Worm (Caenorhabditis elegans) whole organism, L4 larva: Measurements from ENCODE around the gene C10A4.3.

ENCODE experiments used
- ces-1 ChIP-seq: fragments of 150-350 bp; sonication (generic microtip); optimal IDR thresholded peaks from 4 replicates; lab custom pipeline; 2014; ENCODE audit warnings: missing biosample characterization, missing genetic modification reagents, missing genetic modification characterization
- hmg-1.1 ChIP-seq: fragments of 200-800 bp; sonication (Bioruptor generic); IDR thresholded peaks from 2 replicates; pipeline ENCODE4 v1.3.6; 2022; ENCODE audit warnings: missing genetic modification reagents, missing genetic modification characterization, missing compliant biosample characterization
- lsy-2 ChIP-seq, 2 experiments: fragments of 150-350 bp in 1 of 2; sonication (generic microtip) in 1 of 2; optimal IDR thresholded peaks; 2 replicates each; lab custom pipeline; 2014 to 2017; ENCODE audit warnings: missing biosample characterization in 2 of 2, missing genetic modification characterization in 2 of 2
- mxl-3 ChIP-seq: fragments of 200-800 bp; sonication (Bioruptor generic); optimal IDR thresholded peaks from 2 replicates; lab custom pipeline; 2018; ENCODE audit warnings: mild to moderate bottlenecking, missing genetic modification characterization, missing compliant biosample characterization
- nhr-237 ChIP-seq: sonication (generic microtip); optimal IDR thresholded peaks from 2 replicates; lab custom pipeline; 2017; ENCODE audit warnings: missing biosample characterization, missing genetic modification characterization
- nhr-48 ChIP-seq: sonication (generic microtip); optimal IDR thresholded peaks from 2 replicates; lab custom pipeline; 2016; ENCODE audit warnings: mild to moderate bottlenecking, missing genetic modification characterization, missing compliant biosample characterization
- snpc-4 ChIP-seq: fragments of 150-350 bp; optimal IDR thresholded peaks from 2 replicates; lab custom pipeline; 2014; ENCODE audit warnings: missing biosample characterization, missing genetic modification characterization

DNA sequence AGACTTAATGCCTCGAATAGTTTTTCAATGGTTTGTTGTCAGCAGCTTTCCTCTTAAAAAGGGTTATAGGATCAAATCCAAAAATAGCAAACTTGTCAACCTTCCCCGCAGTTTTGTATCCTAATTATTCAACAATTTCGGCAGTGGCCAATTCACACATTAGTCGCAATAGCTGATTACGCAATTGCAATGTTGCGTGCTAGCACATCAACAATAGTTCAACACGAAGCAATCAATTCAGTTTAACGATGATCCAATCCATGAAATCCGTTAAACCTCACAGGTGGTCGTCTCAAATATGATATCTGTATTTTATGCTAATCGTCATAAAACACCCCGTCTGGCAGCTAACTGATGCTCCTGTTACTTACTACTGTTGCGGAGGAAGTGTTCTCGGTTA is 47.1 kb downstream of the C10A4.3 start:
- TF ChIP-seq hmg-1.1 (GFP tag; lab: Robert Waterston, UW) (no peak), mxl-3 (no peak), nhr-48 (tag; lab: Kevin White, UChicago) (no peak), snpc-4 (tag; lab: Kevin White, UChicago) (no peak), ces-1 (GFP tag; lab: Kevin White, UChicago) (no peak), lsy-2 (tag; optimal IDR thresholded peaks at IDR 0.05; lab: Kevin White, UChicago) (no peak), nhr-237 (tag; lab: Kevin White, UChicago) (no peak)
